Fruit fly (Drosophila melanogaster): ENCODE data around the gene Ankrd49.
A peak's percentile ranks its signal among the peaks of the same experiment; 100 is the strongest.

Ankrd49 gene

dm6 chr2L:15013523-15013922, 6.3 kb upstream of the Ankrd49 start:
- no peak for TF ChIP-seq dl (GFP tag; optimal IDR thresholded peaks at IDR 0.05; ENCODE audit: insufficient read depth in 1 of 2, partially characterized antibody in 2 of 2)
- TF ChIP-seq Dfd (GFP tag; optimal IDR thresholded peaks at IDR 0.05) = peak; percentile 42

- no peak for TF ChIP-seq Dif (GFP tag; optimal IDR thresholded peaks at IDR 0.05; ENCODE audit: partially characterized antibody)
- TF ChIP-seq brk (GFP tag; optimal IDR thresholded peaks at IDR 0.05) = no peak
- no peak for TF ChIP-seq sage (GFP tag; optimal IDR thresholded peaks at IDR 0.05)
- TF ChIP-seq OdsH (GFP tag; optimal IDR thresholded peaks at IDR 0.05) = no peak
- no peak for TF ChIP-seq sv (GFP tag; optimal IDR thresholded peaks at IDR 0.05)
- TF ChIP-seq Hr83 (GFP tag; optimal IDR thresholded peaks at IDR 0.05; ENCODE audit: poor library complexity, severe bottlenecking) = no peak
- no peak for TF ChIP-seq lola (GFP tag; optimal IDR thresholded peaks at IDR 0.05)
- no peak for TF ChIP-seq GATAd (GFP tag; optimal IDR thresholded peaks at IDR 0.05)
- no peak for TF ChIP-seq Rel (GFP tag; optimal IDR thresholded peaks at IDR 0.05)
- no peak for TF ChIP-seq Rel (tag; optimal IDR thresholded peaks at IDR 0.05)
- no peak for TF ChIP-seq dsf (GFP tag; optimal IDR thresholded peaks at IDR 0.05; ENCODE audit: borderline replicate concordance)
- no peak for TF ChIP-seq Vsx2 (GFP tag; optimal IDR thresholded peaks at IDR 0.05; ENCODE audit: partially characterized antibody)
- no peak for TF ChIP-seq rgr (GFP tag; optimal IDR thresholded peaks at IDR 0.05)
- TF ChIP-seq jim (GFP tag; optimal IDR thresholded peaks at IDR 0.05) = no peak
- TF ChIP-seq CG32264 (GFP tag; optimal IDR thresholded peaks at IDR 0.05) = no peak
These were observed 4.5 kb upstream of the Ankrd49 start for dm6 chr2L:15011779-15012178.

- TF ChIP-seq fru (GFP tag; optimal IDR thresholded peaks at IDR 0.05) (peak; percentile 77), rgr (GFP tag; optimal IDR thresholded peaks at IDR 0.05) (peak; percentile 89), br (GFP tag; optimal IDR thresholded peaks at IDR 0.05) (peak; percentile 65), tai (GFP tag; optimal IDR thresholded peaks at IDR 0.05) (no peak), foxo (GFP tag; optimal IDR thresholded peaks at IDR 0.05) (peak in 1 of 2 experiments; percentile 87), CG32264 (GFP tag; optimal IDR thresholded peaks at IDR 0.05) (no peak), Sp1 (GFP tag; optimal IDR thresholded peaks at IDR 0.05) (peak; percentile 73), Dfd (GFP tag; optimal IDR thresholded peaks at IDR 0.05) (no peak), Jra (GFP tag; optimal IDR thresholded peaks at IDR 0.05) (peak; percentile 57), dl (GFP tag; optimal IDR thresholded peaks at IDR 0.05; ENCODE audit: insufficient read depth in 1 of 2, partially characterized antibody in 2 of 2) (no peak), GATAd (GFP tag; optimal IDR thresholded peaks at IDR 0.05) (peak; percentile 56), CG9705 (GFP tag; optimal IDR thresholded peaks at IDR 0.05) (peak; percentile 61), lola (GFP tag; optimal IDR thresholded peaks at IDR 0.05) (no peak), HLH106 (tag; optimal IDR thresholded peaks at IDR 0.05) (peak; percentile 83), Hr83 (GFP tag; optimal IDR thresholded peaks at IDR 0.05; ENCODE audit: poor library complexity, severe bottlenecking) (peak; percentile 43), dsf (GFP tag; optimal IDR thresholded peaks at IDR 0.05; ENCODE audit: borderline replicate concordance) (peak; percentile 57), Vsx2 (GFP tag; optimal IDR thresholded peaks at IDR 0.05; ENCODE audit: partially characterized antibody) (no peak), dmrt93B (GFP tag; optimal IDR thresholded peaks at IDR 0.05) (no peak), sage (GFP tag; optimal IDR thresholded peaks at IDR 0.05) (peak; percentile 49), usp (GFP tag; optimal IDR thresholded peaks at IDR 0.05) (no peak), h (GFP tag; optimal IDR thresholded peaks at IDR 0.05) (peak; percentile 87), psq (GFP tag; optimal IDR thresholded peaks at IDR 0.05) (peak; percentile 72), OdsH (GFP tag; optimal IDR thresholded peaks at IDR 0.05) (peak; percentile 83), Abd-B (GFP tag; optimal IDR thresholded peaks at IDR 0.05) (no peak), N (GFP tag; optimal IDR thresholded peaks at IDR 0.05) (no peak), woc (GFP tag; optimal IDR thresholded peaks at IDR 0.05) (peak; percentile 66), ey (GFP tag; optimal IDR thresholded peaks at IDR 0.05) (peak; percentile 74), Rel (GFP tag; optimal IDR thresholded peaks at IDR 0.05) (no peak), Rel (tag; optimal IDR thresholded peaks at IDR 0.05) (peak; percentile 22), sv (GFP tag; optimal IDR thresholded peaks at IDR 0.05) (peak; percentile 82)
These were observed 2.5 kb upstream of the Ankrd49 start, which contains the start of the genes THG and Rnmt for dm6 chr2L:15009703-15010102. TSS of gene THG (minus strand) at chr2L:15009724. TSS of gene Rnmt (plus strand) at chr2L:15009939.

DNA sequence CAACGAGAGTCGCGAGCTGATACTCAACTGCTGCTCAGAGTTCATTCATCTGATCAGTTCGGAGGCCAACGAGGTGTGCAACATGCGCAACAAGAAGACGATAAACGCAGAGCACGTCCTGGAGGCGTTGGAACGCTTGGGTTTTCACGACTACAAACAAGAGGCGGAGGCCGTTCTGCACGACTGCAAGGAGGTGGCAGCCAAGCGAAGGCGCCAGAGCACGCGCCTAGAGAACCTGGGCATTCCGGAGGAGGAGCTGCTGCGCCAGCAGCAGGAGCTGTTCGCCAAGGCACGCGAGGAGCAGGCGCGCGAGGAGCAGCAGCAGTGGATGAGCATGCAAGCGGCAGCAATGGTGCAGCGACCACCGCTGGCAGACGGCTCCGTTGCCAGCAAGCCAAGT, 803 bp upstream of the Ankrd49 start:
- TF ChIP-seq h (GFP tag; optimal IDR thresholded peaks at IDR 0.05) (no peak), Mio (GFP tag; optimal IDR thresholded peaks at IDR 0.05) (no peak), Dif (GFP tag; optimal IDR thresholded peaks at IDR 0.05; ENCODE audit: partially characterized antibody) (no peak), OdsH (GFP tag; optimal IDR thresholded peaks at IDR 0.05) (no peak), Abd-B (GFP tag; optimal IDR thresholded peaks at IDR 0.05) (no peak), woc (GFP tag; optimal IDR thresholded peaks at IDR 0.05) (no peak), Vsx2 (GFP tag; optimal IDR thresholded peaks at IDR 0.05; ENCODE audit: partially characterized antibody) (no peak), rgr (GFP tag; optimal IDR thresholded peaks at IDR 0.05) (no peak), sage (GFP tag; optimal IDR thresholded peaks at IDR 0.05) (no peak)
